Worm (Caenorhabditis elegans) whole organism, early embryonic: ENCODE measurements around the gene F55G1.1.
A peak's percentile ranks its signal among the peaks of the same experiment; 100 is the strongest.

Source experiments
- B0310.2 ChIP-seq: sonication (generic microtip); optimal IDR thresholded peaks from 2 replicates; lab custom pipeline; 2016; ENCODE audit warnings: mild to moderate bottlenecking, missing genetic modification characterization, missing compliant biosample characterization
- F13C5.2 ChIP-seq: sonication (generic microtip); optimal IDR thresholded peaks from 2 replicates; lab custom pipeline; 2017; ENCODE audit warnings: mild to moderate bottlenecking, missing genetic modification characterization, inconsistent platforms, missing compliant biosample characterization
- aly-1 ChIP-seq: sonication (generic microtip); optimal IDR thresholded peaks from 2 replicates; lab custom pipeline; 2016; ENCODE audit warnings: missing genetic modification characterization, missing compliant biosample characterization
- ama-1 ChIP-seq: fragments of 150-350 bp; optimal IDR thresholded peaks from 2 replicates; lab custom pipeline; 2014
- ceh-13 ChIP-seq: fragments of 200-800 bp; sonication (Bioruptor generic); optimal IDR thresholded peaks from 2 replicates; lab custom pipeline; 2018; ENCODE audit warnings: mild to moderate bottlenecking, missing genetic modification characterization, missing compliant biosample characterization
- ceh-36 ChIP-seq: sonication (generic microtip); optimal IDR thresholded peaks from 2 replicates; lab custom pipeline; 2016; ENCODE audit warnings: missing genetic modification characterization, inconsistent platforms, missing compliant biosample characterization
- ets-7 ChIP-seq: sonication (generic microtip); optimal IDR thresholded peaks from 2 replicates; lab custom pipeline; 2016; ENCODE audit warnings: missing genotype, missing genetic modification characterization, missing compliant biosample characterization
- flt-1 ChIP-seq: fragments of 200-800 bp; sonication (Bioruptor generic); IDR thresholded peaks from 2 replicates; pipeline ENCODE4 v1.3.6; 2022; ENCODE audit warnings: missing genetic modification characterization, missing compliant biosample characterization
- hmbx-1 ChIP-seq: sonication (generic microtip); optimal IDR thresholded peaks from 2 replicates; lab custom pipeline; 2016; ENCODE audit warnings: mild to moderate bottlenecking, missing genetic modification characterization, missing compliant biosample characterization
- hmg-4 ChIP-seq: fragments of 200-800 bp; sonication (Bioruptor generic); optimal IDR thresholded peaks from 2 replicates; lab custom pipeline; 2018; ENCODE audit warnings: mild to moderate bottlenecking, missing genetic modification characterization, missing compliant biosample characterization
- hnd-1 ChIP-seq: sonication (generic microtip); optimal IDR thresholded peaks from 2 replicates; lab custom pipeline; 2016; ENCODE audit warnings: missing genetic modification characterization, missing compliant biosample characterization
- pes-1 ChIP-seq: fragments of 200-800 bp; sonication (Bioruptor generic); IDR thresholded peaks from 2 replicates; pipeline ENCODE4 v1.3.6; 2022; ENCODE audit warnings: missing genetic modification reagents, missing genetic modification characterization, missing compliant biosample characterization
- scrt-1 ChIP-seq: fragments of 200-800 bp; sonication (Bioruptor generic); IDR thresholded peaks from 2 replicates; pipeline ENCODE4 v1.3.6; 2022; ENCODE audit warnings: missing genetic modification characterization, missing compliant biosample characterization
- sea-1 ChIP-seq: fragments of 200-800 bp; sonication (Bioruptor generic); conservative IDR thresholded peaks from 2 replicates; pipeline ENCODE4 v1.3.6; 2022; ENCODE audit warnings: missing genetic modification characterization, missing compliant biosample characterization
- tbx-11 ChIP-seq: fragments of 200-800 bp; sonication (Bioruptor generic); IDR thresholded peaks from 2 replicates; pipeline ENCODE4 v1.3.6; 2022; ENCODE audit warnings: missing genetic modification characterization, missing compliant biosample characterization
- tbx-37 ChIP-seq: fragments of 200-800 bp; sonication (Bioruptor generic); conservative IDR thresholded peaks from 2 replicates; pipeline ENCODE4 v1.3.6; 2022; ENCODE audit warnings: missing genetic modification reagents, missing genetic modification characterization, missing compliant biosample characterization
- tra-4 ChIP-seq: sonication (generic microtip); optimal IDR thresholded peaks from 2 replicates; lab custom pipeline; 2017; ENCODE audit warnings: missing genetic modification characterization, missing compliant biosample characterization

Gene F55G1.1

ce11 chrIV:7474826-7475225 is 16.7 kb upstream of the F55G1.1 start, which contains the start of gene slc-25A18.2:
TSS of gene slc-25A18.2 (plus strand) at chrIV:7475041.
- TF ChIP-seq flt-1 (GFP tag; lab: Robert Waterston, UW) (no peak), hmbx-1 (tag; lab: Kevin White, UChicago) (no peak), tra-4 (tag; lab: Kevin White, UChicago) (no peak), ama-1 (lab: Kevin White, UChicago) (no peak)

- TF ChIP-seq flt-1 (GFP tag; lab: Robert Waterston, UW) (no peak), aly-1 (no peak), ama-1 (lab: Kevin White, UChicago) (no peak), hmbx-1 (tag; lab: Kevin White, UChicago) (no peak), tra-4 (tag; lab: Kevin White, UChicago) (no peak), tbx-37 (GFP tag; lab: Robert Waterston, UW) (no peak), scrt-1 (GFP tag; lab: Robert Waterston, UW) (no peak), tbx-11 (GFP tag; lab: Robert Waterston, UW) (no peak), ceh-36 (tag; lab: Kevin White, UChicago) (no peak), ceh-13 (GFP tag; lab: Kevin White, UChicago) (no peak), hnd-1 (tag; lab: Kevin White, UChicago) (no peak), hmg-4 (GFP tag; lab: Kevin White, UChicago) (no peak), B0310.2 (tag; lab: Kevin White, UChicago) (no peak), ets-7 (tag; lab: Kevin White, UChicago) (no peak)
Measured at ce11 chrIV:7477197-7477596, 14.4 kb upstream of the F55G1.1 start, which contains the start of gene pycr-4. TSS of gene pycr-4 (minus strand) at chrIV:7477297.

ce11 chrIV:7477697-7478096 is 13.9 kb upstream of the F55G1.1 start:
- no peak for TF ChIP-seq ets-7 (tag; lab: Kevin White, UChicago)
- no peak for TF ChIP-seq scrt-1 (GFP tag; lab: Robert Waterston, UW)
- TF ChIP-seq hmg-4 (GFP tag; lab: Kevin White, UChicago), result no peak
- no peak for TF ChIP-seq pes-1 (GFP tag; lab: Robert Waterston, UW)
- TF ChIP-seq tbx-11 (GFP tag; lab: Robert Waterston, UW), result no peak
- TF ChIP-seq F13C5.2 (tag; lab: Kevin White, UChicago), result no peak
- TF ChIP-seq tra-4 (tag; lab: Kevin White, UChicago), result no peak
- no peak for TF ChIP-seq tbx-37 (GFP tag; lab: Robert Waterston, UW)
- TF ChIP-seq flt-1 (GFP tag; lab: Robert Waterston, UW), result no peak

ce11 chrIV:7478134-7478533 is 13.4 kb upstream of the F55G1.1 start, which contains the start of gene rod-1:
TSS of gene rod-1 (plus strand) at chrIV:7478452.
- TF ChIP-seq tra-4 (tag; lab: Kevin White, UChicago), result no peak
- TF ChIP-seq hmg-4 (GFP tag; lab: Kevin White, UChicago), result no peak
- TF ChIP-seq ets-7 (tag; lab: Kevin White, UChicago), result no peak
- TF ChIP-seq tbx-37 (GFP tag; lab: Robert Waterston, UW), result no peak
- no peak for TF ChIP-seq pes-1 (GFP tag; lab: Robert Waterston, UW)
- no peak for TF ChIP-seq aly-1
- no peak for TF ChIP-seq hmbx-1 (tag; lab: Kevin White, UChicago)
- TF ChIP-seq ama-1 (lab: Kevin White, UChicago), result no peak

ce11 chrIV:7485565-7486200 is 5.9 kb upstream of the F55G1.1 start:
- TF ChIP-seq flt-1 (GFP tag; lab: Robert Waterston, UW) (peak; percentile 39; the same call in 1 of the 2 replicates), sea-1 (GFP tag; lab: Robert Waterston, UW) (peak; percentile 76), tbx-11 (GFP tag; lab: Robert Waterston, UW) (peak; percentile 8; the same call in 1 of the 2 replicates), ama-1 (lab: Kevin White, UChicago) (peak; percentile 69), aly-1 (peak; percentile 39)

ce11 chrIV:7486201-7486947 is 5.2 kb upstream of the F55G1.1 start, which contains the start of the genes his-61 and his-62:
TSS of gene his-61 (minus strand) at chrIV:7486217.
TSS of gene his-62 (plus strand) at chrIV:7486545.
- TF ChIP-seq flt-1 (GFP tag; lab: Robert Waterston, UW), result no peak
- peak; percentile 79 for TF ChIP-seq aly-1
- no peak for TF ChIP-seq sea-1 (GFP tag; lab: Robert Waterston, UW)
- TF ChIP-seq ceh-36 (tag; lab: Kevin White, UChicago), result peak; percentile 31
- peak; percentile 52 for TF ChIP-seq F13C5.2 (tag; lab: Kevin White, UChicago)
- TF ChIP-seq ama-1 (lab: Kevin White, UChicago), result peak; percentile 95
- TF ChIP-seq B0310.2 (tag; lab: Kevin White, UChicago), result peak; percentile 46
- TF ChIP-seq hmg-4 (GFP tag; lab: Kevin White, UChicago), result peak; percentile 36
- TF ChIP-seq pes-1 (GFP tag; lab: Robert Waterston, UW), result 0 out of 2 replicates have a peak, but pooled peaks have one; percentile 4
- no peak for TF ChIP-seq ceh-13 (GFP tag; lab: Kevin White, UChicago)
- TF ChIP-seq tra-4 (tag; lab: Kevin White, UChicago), result peak; percentile 20
